Worm (Caenorhabditis elegans) whole organism, L3 larva: ENCODE data around the gene Y76A2B.4.

Experiments
- ZK546.5 ChIP-seq: sonication (generic microtip); optimal IDR thresholded peaks from 2 replicates; lab custom pipeline; 2017; ENCODE audit warnings: missing biosample characterization, missing genetic modification characterization
- ama-1 ChIP-seq: fragments of 150-350 bp; optimal IDR thresholded peaks from 2 replicates; lab custom pipeline; 2018
- ceh-28 ChIP-seq: fragments of 150-350 bp; optimal IDR thresholded peaks from 2 replicates; lab custom pipeline; 2014; ENCODE audit warnings: missing biosample characterization, missing genetic modification reagents, missing genetic modification characterization
- ceh-9 ChIP-seq: sonication (generic microtip); optimal IDR thresholded peaks from 2 replicates; lab custom pipeline; 2018; ENCODE audit warnings: missing biosample characterization, missing genetic modification characterization
- daf-12 ChIP-seq: fragments of 150-350 bp; optimal IDR thresholded peaks from 2 replicates; lab custom pipeline; 2014; ENCODE audit warnings: missing biosample characterization, missing genetic modification reagents, missing genetic modification characterization
- elt-1 ChIP-seq: fragments of 150-350 bp; optimal IDR thresholded peaks from 2 replicates; lab custom pipeline; 2014; ENCODE audit warnings: missing biosample characterization, missing genetic modification characterization
- elt-2 ChIP-seq: sonication (generic microtip); optimal IDR thresholded peaks from 2 replicates; lab custom pipeline; 2016; ENCODE audit warnings: missing genetic modification reagents, mild to moderate bottlenecking, missing genetic modification characterization, missing compliant biosample characterization
- elt-3 ChIP-seq, 3 experiments: fragments of 150-350 bp in 1 of 3; sonication (generic microtip) in 2 of 3; optimal IDR thresholded peaks; 2 replicates in 2 of 3; 4 replicates in 1 of 3; lab custom pipeline; 2014 to 2017; ENCODE audit warnings: missing biosample characterization in 3 of 3, missing genetic modification characterization in 3 of 3
- fkh-10 ChIP-seq: sonication (generic microtip); optimal IDR thresholded peaks from 2 replicates; lab custom pipeline; 2017; ENCODE audit warnings: missing biosample characterization, missing genetic modification reagents, missing genetic modification characterization
- hmg-11 ChIP-seq: sonication (generic microtip); optimal IDR thresholded peaks from 2 replicates; lab custom pipeline; 2016; ENCODE audit warnings: missing genetic modification characterization, missing compliant biosample characterization
- jun-1 ChIP-seq: fragments of 150-350 bp; optimal IDR thresholded peaks from 2 replicates; lab custom pipeline; 2014; ENCODE audit warnings: missing biosample characterization, missing genetic modification reagents, missing genetic modification characterization
- lin-15B ChIP-seq: fragments of 150-350 bp; optimal IDR thresholded peaks from 2 replicates; lab custom pipeline; 2014; ENCODE audit warnings: missing biosample characterization, missing genetic modification characterization
- lin-39 ChIP-seq: fragments of 150-350 bp; optimal IDR thresholded peaks from 2 replicates; lab custom pipeline; 2018; ENCODE audit warnings: missing biosample characterization, missing genetic modification reagents, missing genetic modification characterization
- lsy-12 ChIP-seq: sonication (generic microtip); optimal IDR thresholded peaks from 2 replicates; lab custom pipeline; 2016; ENCODE audit warnings: mild to moderate bottlenecking, missing genetic modification characterization, missing compliant biosample characterization
- mml-1 ChIP-seq: fragments of 150-350 bp; sonication (generic microtip); optimal IDR thresholded peaks from 3 replicates; lab custom pipeline; 2014; ENCODE audit warnings: missing biosample characterization, missing genetic modification characterization
- nfya-1 ChIP-seq: sonication (generic microtip); optimal IDR thresholded peaks from 2 replicates; lab custom pipeline; 2017; ENCODE audit warnings: missing genetic modification characterization, mild to moderate bottlenecking, missing compliant biosample characterization, antibody characterized with exemption, moderate library complexity; ENCODE audit not compliant: insufficient read depth
- nhr-23 ChIP-seq: fragments of 150-350 bp; optimal IDR thresholded peaks from 2 replicates; lab custom pipeline; 2014; ENCODE audit warnings: missing biosample characterization, missing genetic modification reagents, missing genetic modification characterization
- nhr-25 ChIP-seq: sonication (generic microtip); optimal IDR thresholded peaks from 2 replicates; lab custom pipeline; 2017; ENCODE audit warnings: missing biosample characterization, missing genetic modification characterization
- nhr-43 ChIP-seq: sonication (generic microtip); optimal IDR thresholded peaks from 2 replicates; lab custom pipeline; 2016; ENCODE audit warnings: mild to moderate bottlenecking, missing genetic modification characterization, missing compliant biosample characterization; ENCODE audit not compliant: poor library complexity, severe bottlenecking
- nhr-67 ChIP-seq: fragments of 150-350 bp; optimal IDR thresholded peaks from 2 replicates; lab custom pipeline; 2014; ENCODE audit warnings: missing biosample characterization, missing genetic modification characterization
- pha-4 ChIP-seq: fragments of 150-350 bp; optimal IDR thresholded peaks from 2 replicates; lab custom pipeline; 2014; ENCODE audit warnings: missing biosample characterization, missing genetic modification reagents, missing genetic modification characterization
- pqm-1 ChIP-seq: fragments of 150-350 bp; optimal IDR thresholded peaks from 2 replicates; lab custom pipeline; 2017; ENCODE audit warnings: missing biosample characterization, missing genetic modification characterization, inconsistent platforms
- sea-2 ChIP-seq: fragments of 150-350 bp; sonication (generic microtip); optimal IDR thresholded peaks from 4 replicates; lab custom pipeline; 2014; ENCODE audit warnings: missing biosample characterization, missing genetic modification reagents, missing genetic modification characterization
- skn-1 ChIP-seq: fragments of 150-350 bp; optimal IDR thresholded peaks from 2 replicates; lab custom pipeline; 2014; ENCODE audit warnings: missing biosample characterization, missing genetic modification characterization
- snpc-4 ChIP-seq: fragments of 150-350 bp; optimal IDR thresholded peaks from 2 replicates; lab custom pipeline; 2014; ENCODE audit warnings: missing biosample characterization, missing genetic modification characterization
- unc-39 ChIP-seq: sonication (generic microtip); optimal IDR thresholded peaks from 4 replicates; lab custom pipeline; 2017; ENCODE audit warnings: missing biosample characterization, missing genetic modification characterization
- unc-62 ChIP-seq: fragments of 150-350 bp; sonication (generic microtip); optimal IDR thresholded peaks from 4 replicates; lab custom pipeline; 2014; ENCODE audit warnings: missing biosample characterization, missing genetic modification reagents, missing genetic modification characterization
- zag-1 ChIP-seq: fragments of 150-350 bp; optimal IDR thresholded peaks from 2 replicates; lab custom pipeline; 2014; ENCODE audit warnings: missing biosample characterization, missing genetic modification characterization
- ztf-4 ChIP-seq: fragments of 150-350 bp; optimal IDR thresholded peaks from 2 replicates; lab custom pipeline; 2014; ENCODE audit warnings: missing biosample characterization, missing genetic modification characterization

Y76A2B.4 gene

ce11 chrIII:13530838-13531237, 15.7 kb downstream of the Y76A2B.4 start:
- TF ChIP-seq pha-4 (tag; lab: Kevin White, UChicago) (peak; percentile 67), nhr-67 (tag; lab: Kevin White, UChicago) (no peak), ztf-4 (tag; lab: Kevin White, UChicago) (no peak), elt-1 (tag; lab: Kevin White, UChicago) (no peak)

ce11 chrIII:13530017-13530416, 16.6 kb downstream of the Y76A2B.4 start:
- TF ChIP-seq nhr-43 (tag; lab: Kevin White, UChicago) = no peak
- peak; percentile 82 for TF ChIP-seq lin-15B (tag; lab: Kevin White, UChicago)
- TF ChIP-seq unc-62 (GFP tag; lab: Kevin White, UChicago) = no peak
- TF ChIP-seq mml-1 = no peak
- peak; percentile 34 for TF ChIP-seq lsy-12 (tag; lab: Kevin White, UChicago)
- TF ChIP-seq zag-1 (tag; lab: Kevin White, UChicago) = no peak
- peak; percentile 83 for TF ChIP-seq lin-39 (tag; lab: Kevin White, UChicago)
- peak; percentile 83 for TF ChIP-seq nfya-1 (tag; lab: Kevin White, UChicago)
- no peak for TF ChIP-seq ceh-9 (tag; lab: Kevin White, UChicago)
- TF ChIP-seq nhr-23 (tag; lab: Kevin White, UChicago) = peak; percentile 79
- TF ChIP-seq hmg-11 (tag; lab: Kevin White, UChicago) = peak; percentile 61
- TF ChIP-seq snpc-4 (tag; lab: Kevin White, UChicago) = peak; percentile 35
- peak; percentile 11 for TF ChIP-seq elt-2
- peak; percentile 19 for TF ChIP-seq ceh-28 (tag; lab: Kevin White, UChicago)
- TF ChIP-seq nhr-25 (tag; lab: Kevin White, UChicago) = peak; percentile 87
- no peak for TF ChIP-seq sea-2 (GFP tag; lab: Kevin White, UChicago)
- peak; percentile 68 for TF ChIP-seq pha-4 (tag; lab: Kevin White, UChicago)

- TF ChIP-seq mml-1 = no peak
- TF ChIP-seq pqm-1 (tag; lab: Kevin White, UChicago) = peak; percentile 19
- TF ChIP-seq pha-4 (tag; lab: Kevin White, UChicago) = peak; percentile 71
- TF ChIP-seq elt-2 = peak; percentile 43
These were observed 17.9 kb downstream of the Y76A2B.4 start for ce11 chrIII:13528513-13529249.

- TF ChIP-seq lin-15B (tag; lab: Kevin White, UChicago) (peak; percentile 3), ama-1 (lab: Kevin White, UChicago) (peak; percentile 23), snpc-4 (tag; lab: Kevin White, UChicago) (no peak), ceh-9 (tag; lab: Kevin White, UChicago) (no peak), ZK546.5 (no peak), skn-1 (no peak), unc-62 (GFP tag; lab: Kevin White, UChicago) (no peak), jun-1 (tag; lab: Kevin White, UChicago) (no peak), elt-2 (peak; percentile 38), nhr-67 (tag; lab: Kevin White, UChicago) (no peak), unc-39 (no peak), pqm-1 (tag; lab: Kevin White, UChicago) (peak; percentile 31), mml-1 (no peak), pha-4 (tag; lab: Kevin White, UChicago) (peak; percentile 63)
These were observed 19.0 kb downstream of the Y76A2B.4 start, which contains the start of gene lron-13 for ce11 chrIII:13527424-13528097. Gene lron-13 (plus strand): TSS chrIII:13527438.

ce11 chrIII:13526702-13527101, 19.9 kb downstream of the Y76A2B.4 start:
- TF ChIP-seq elt-3 (tag; optimal IDR thresholded peaks at IDR 0.05; lab: Kevin White, UChicago) (no peak), fkh-10 (GFP tag; lab: Kevin White, UChicago) (peak; percentile 16), daf-12 (tag; lab: Kevin White, UChicago) (no peak)
